Worm (Caenorhabditis elegans) whole organism, L1 larva: ENCODE results near the gene srh-234.

Experiments used
- C04F5.9 ChIP-seq: sonication (generic microtip); optimal IDR thresholded peaks from 2 replicates; lab custom pipeline; 2016; ENCODE audit warnings: missing genetic modification characterization, missing compliant biosample characterization
- ama-1 ChIP-seq: fragments of 150-350 bp; optimal IDR thresholded peaks from 2 replicates; lab custom pipeline; 2014
- ces-1 ChIP-seq: fragments of 150-350 bp; optimal IDR thresholded peaks from 2 replicates; lab custom pipeline; 2014; ENCODE audit warnings: missing biosample characterization, missing genetic modification reagents, missing genetic modification characterization
- dpl-1 ChIP-seq, 3 experiments: fragments of 150-350 bp in 2 of 3; sonication (generic microtip) in 1 of 3; optimal IDR thresholded peaks; 2 replicates each; lab custom pipeline; 2014 to 2017; ENCODE audit warnings: missing biosample characterization in 3 of 3, missing genetic modification characterization in 3 of 3, missing genetic modification reagents in 3 of 3
- efl-3 ChIP-seq: fragments of 200-800 bp; sonication (Bioruptor generic); optimal IDR thresholded peaks from 2 replicates; lab custom pipeline; 2018; ENCODE audit warnings: mild to moderate bottlenecking, missing genetic modification characterization, missing compliant biosample characterization
- egl-13 ChIP-seq: sonication (generic microtip); optimal IDR thresholded peaks from 2 replicates; lab custom pipeline; 2016; ENCODE audit warnings: missing genotype, missing genetic modification reagents, missing genetic modification characterization, missing compliant biosample characterization
- elt-2 ChIP-seq: sonication (generic microtip); optimal IDR thresholded peaks from 2 replicates; lab custom pipeline; 2016; ENCODE audit warnings: missing genetic modification characterization, mild to moderate bottlenecking, inconsistent platforms, missing compliant biosample characterization, missing genetic modification reagents
- elt-3 ChIP-seq, 6 experiments: fragments of 150-350 bp in 1 of 6; sonication (generic microtip); optimal IDR thresholded peaks; 2 replicates each; lab custom pipeline; 2017 to 2018; ENCODE audit warnings: missing biosample characterization in 6 of 6, missing genetic modification characterization in 6 of 6, inconsistent platforms in 1 of 6
- ets-5 ChIP-seq: fragments of 200-800 bp; sonication (Bioruptor generic); IDR thresholded peaks from 2 replicates; pipeline ENCODE4 v1.3.6; 2022; ENCODE audit warnings: missing genetic modification characterization, missing compliant biosample characterization
- fkh-10 ChIP-seq: sonication (generic microtip); optimal IDR thresholded peaks from 2 replicates; lab custom pipeline; 2017; ENCODE audit warnings: missing biosample characterization, missing genetic modification reagents, missing genetic modification characterization
- fkh-4 ChIP-seq: sonication (generic microtip); optimal IDR thresholded peaks from 2 replicates; lab custom pipeline; 2016; ENCODE audit warnings: missing compliant biosample characterization, missing genetic modification characterization, borderline replicate concordance
- hlh-4 ChIP-seq: sonication (generic microtip); optimal IDR thresholded peaks from 2 replicates; lab custom pipeline; 2016; ENCODE audit warnings: mild to moderate bottlenecking, missing genetic modification characterization, missing compliant biosample characterization
- lin-15B ChIP-seq: fragments of 150-350 bp; sonication (generic microtip); optimal IDR thresholded peaks from 3 replicates; lab custom pipeline; 2014; ENCODE audit warnings: missing biosample characterization, missing genetic modification characterization
- lin-39 ChIP-seq: fragments of 150-350 bp; optimal IDR thresholded peaks from 2 replicates; lab custom pipeline; 2014; ENCODE audit warnings: missing biosample characterization, missing genetic modification reagents, missing genetic modification characterization
- lir-3 ChIP-seq: sonication (generic microtip); optimal IDR thresholded peaks from 2 replicates; lab custom pipeline; 2016; ENCODE audit warnings: mild to moderate bottlenecking, missing genetic modification characterization, moderate library complexity, missing compliant biosample characterization; ENCODE audit not compliant: poor library complexity
- lsy-2 ChIP-seq, 2 experiments: fragments of 150-350 bp; optimal IDR thresholded peaks; 2 replicates each; lab custom pipeline; 2014; ENCODE audit warnings: missing biosample characterization in 2 of 2, missing genetic modification characterization in 2 of 2
- mab-9 ChIP-seq: fragments of 200-800 bp; sonication (Bioruptor generic); IDR thresholded peaks from 2 replicates; pipeline ENCODE4 v1.3.6; 2022; ENCODE audit warnings: missing genetic modification reagents, missing genetic modification characterization, missing compliant biosample characterization
- mdl-1 ChIP-seq, 2 experiments: fragments of 150-350 bp; optimal IDR thresholded peaks; 2 replicates each; lab custom pipeline; 2014 to 2017; ENCODE audit warnings: missing biosample characterization in 2 of 2, missing genetic modification characterization in 2 of 2, inconsistent platforms in 1 of 2
- mef-2 ChIP-seq: fragments of 150-350 bp; optimal IDR thresholded peaks from 2 replicates; lab custom pipeline; 2014; ENCODE audit warnings: missing biosample characterization, missing genetic modification characterization
- nhr-11 ChIP-seq: fragments of 150-350 bp; optimal IDR thresholded peaks from 2 replicates; lab custom pipeline; 2014; ENCODE audit warnings: missing biosample characterization, missing genetic modification characterization
- nhr-47 ChIP-seq: sonication (generic microtip); optimal IDR thresholded peaks from 2 replicates; lab custom pipeline; 2016; ENCODE audit warnings: mild to moderate bottlenecking, missing genetic modification characterization, moderate library complexity, missing compliant biosample characterization
- nhr-84 ChIP-seq: sonication (generic microtip); optimal IDR thresholded peaks from 2 replicates; lab custom pipeline; 2017; ENCODE audit warnings: missing biosample characterization, missing genetic modification characterization
- pag-3 ChIP-seq: sonication (generic microtip); optimal IDR thresholded peaks from 2 replicates; lab custom pipeline; 2017; ENCODE audit warnings: missing genetic modification characterization, mild to moderate bottlenecking, missing compliant biosample characterization, antibody characterized with exemption, borderline replicate concordance; ENCODE audit not compliant: insufficient read depth
- pqm-1 ChIP-seq: sonication (generic microtip); optimal IDR thresholded peaks from 3 replicates; lab custom pipeline; 2017; ENCODE audit warnings: missing biosample characterization, missing genetic modification characterization
- snpc-4 ChIP-seq: fragments of 150-350 bp; optimal IDR thresholded peaks from 2 replicates; lab custom pipeline; 2014; ENCODE audit warnings: missing biosample characterization, missing genetic modification characterization
- sox-4 ChIP-seq: sonication (generic microtip); optimal IDR thresholded peaks from 2 replicates; lab custom pipeline; 2016; ENCODE audit warnings: missing genetic modification characterization, missing compliant biosample characterization
- sptf-1 ChIP-seq: fragments of 150-350 bp; optimal IDR thresholded peaks from 2 replicates; lab custom pipeline; 2014; ENCODE audit warnings: missing biosample characterization, missing genetic modification characterization
- swsn-7 ChIP-seq: sonication (generic microtip); optimal IDR thresholded peaks from 2 replicates; lab custom pipeline; 2016; ENCODE audit warnings: missing genetic modification characterization, missing compliant biosample characterization
- tlp-1 ChIP-seq: fragments of 150-350 bp; optimal IDR thresholded peaks from 2 replicates; lab custom pipeline; 2014; ENCODE audit warnings: missing biosample characterization, missing genetic modification characterization
- unc-130 ChIP-seq: fragments of 150-350 bp; optimal IDR thresholded peaks from 2 replicates; lab custom pipeline; 2017; ENCODE audit warnings: missing biosample characterization, missing genetic modification characterization, inconsistent platforms
- unc-86 ChIP-seq: sonication (generic microtip); optimal IDR thresholded peaks from 2 replicates; lab custom pipeline; 2016; ENCODE audit warnings: missing genetic modification characterization, missing compliant biosample characterization
- zip-4 ChIP-seq: fragments of 200-800 bp; sonication (Bioruptor generic); optimal IDR thresholded peaks from 2 replicates; lab custom pipeline; 2018; ENCODE audit warnings: mild to moderate bottlenecking, missing genetic modification characterization, moderate library complexity, missing compliant biosample characterization
- ztf-4 ChIP-seq: fragments of 150-350 bp; optimal IDR thresholded peaks from 2 replicates; lab custom pipeline; 2014; ENCODE audit warnings: missing biosample characterization, missing genetic modification characterization

Gene srh-234

DNA sequence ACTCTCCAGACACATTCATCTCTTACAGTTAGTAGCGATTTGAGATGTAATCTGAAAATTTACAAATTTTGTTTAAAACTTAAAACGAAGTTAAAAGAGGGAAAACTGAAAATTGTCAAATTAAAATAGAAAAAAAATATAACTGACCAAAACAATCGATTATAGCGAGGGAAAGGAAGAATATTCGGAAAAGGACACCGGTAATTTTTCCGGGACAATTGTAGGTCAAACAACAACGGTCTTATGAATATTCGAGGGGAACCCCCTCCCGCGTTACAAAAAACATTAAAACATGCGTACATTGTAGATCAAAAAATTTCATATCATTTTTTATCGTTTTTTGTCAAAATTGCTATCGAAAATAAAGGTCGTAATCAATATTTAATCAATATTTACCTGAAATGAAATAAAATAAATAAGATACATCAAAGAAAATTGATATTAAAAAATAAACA, 29.6 kb downstream of the srh-234 start, which contains the start of gene C50E3.12:
Gene C50E3.12, minus strand, starts transcription at position 51 of the 455 bp plus-strand sequence.
- TF ChIP-seq hlh-4 (no peak), zip-4 (no peak)
- TF ChIP-seq, all 84 proteins: peak for 0

DNA sequence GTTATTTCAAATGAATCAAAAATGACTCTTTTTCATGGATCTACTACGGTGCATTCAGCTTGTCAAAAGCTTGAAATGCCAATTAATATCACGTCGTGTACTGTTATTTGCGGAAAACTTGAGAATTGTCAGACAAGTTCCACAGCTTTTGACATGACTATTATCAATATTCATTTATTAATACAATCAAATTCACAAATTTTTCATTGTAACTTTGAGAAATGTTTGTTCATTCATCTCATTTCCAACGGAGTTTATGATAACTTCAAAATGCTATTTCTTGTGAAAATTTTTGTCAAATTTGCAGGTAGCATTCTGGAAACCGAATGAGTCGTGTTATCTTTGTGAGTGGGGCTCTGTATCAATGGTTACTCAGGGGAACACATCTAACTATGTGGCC, 33.5 kb downstream of the srh-234 start, which contains the start of gene C50E3.15:
Gene C50E3.15, plus strand, starts transcription at position 301 of the 400 bp plus-strand sequence.
- TF ChIP-seq nhr-47 (tag; lab: Kevin White, UChicago): no peak
- TF ChIP-seq lir-3: no peak
- TF ChIP-seq lin-15B (tag; lab: Kevin White, UChicago): no peak
- TF ChIP-seq pag-3 (tag; lab: Kevin White, UChicago): no peak
- TF ChIP-seq unc-130: no peak
- TF ChIP-seq fkh-4 (tag; lab: Kevin White, UChicago): no peak
- TF ChIP-seq sox-4 (tag; lab: Kevin White, UChicago): no peak
- TF ChIP-seq efl-3 (GFP tag; lab: Kevin White, UChicago): no peak
- TF ChIP-seq snpc-4: no peak
- no peak for TF ChIP-seq nhr-11 (tag; lab: Kevin White, UChicago)

DNA sequence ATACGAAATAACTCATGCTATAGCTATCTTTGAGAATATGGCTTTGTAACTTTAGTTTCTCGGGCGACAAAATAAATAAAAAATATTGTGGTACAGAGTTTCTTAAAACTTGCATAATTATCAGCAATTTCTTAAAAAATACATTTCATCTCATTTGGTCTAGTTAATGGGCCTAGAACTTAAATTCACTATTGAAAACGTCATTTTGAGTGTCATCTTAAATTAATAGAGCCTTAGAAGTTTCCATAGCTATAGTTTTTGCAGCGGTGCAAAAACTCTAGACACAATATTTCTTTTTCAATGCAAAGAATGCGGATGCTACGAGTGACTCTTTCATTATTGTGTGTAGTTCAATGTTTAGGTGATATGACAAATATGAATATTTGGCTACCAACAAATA, 39.6 kb downstream of the srh-234 start, which contains the start of gene clec-215:
Gene clec-215, plus strand, starts transcription at position 301 of the 400 bp plus-strand sequence.
- no peak for TF ChIP-seq pqm-1
- TF ChIP-seq sptf-1 (tag; lab: Kevin White, UChicago): no peak
- no peak for TF ChIP-seq mab-9 (GFP tag; lab: Robert Waterston, UW)
- no peak for TF ChIP-seq ets-5 (GFP tag; lab: Robert Waterston, UW)

DNA sequence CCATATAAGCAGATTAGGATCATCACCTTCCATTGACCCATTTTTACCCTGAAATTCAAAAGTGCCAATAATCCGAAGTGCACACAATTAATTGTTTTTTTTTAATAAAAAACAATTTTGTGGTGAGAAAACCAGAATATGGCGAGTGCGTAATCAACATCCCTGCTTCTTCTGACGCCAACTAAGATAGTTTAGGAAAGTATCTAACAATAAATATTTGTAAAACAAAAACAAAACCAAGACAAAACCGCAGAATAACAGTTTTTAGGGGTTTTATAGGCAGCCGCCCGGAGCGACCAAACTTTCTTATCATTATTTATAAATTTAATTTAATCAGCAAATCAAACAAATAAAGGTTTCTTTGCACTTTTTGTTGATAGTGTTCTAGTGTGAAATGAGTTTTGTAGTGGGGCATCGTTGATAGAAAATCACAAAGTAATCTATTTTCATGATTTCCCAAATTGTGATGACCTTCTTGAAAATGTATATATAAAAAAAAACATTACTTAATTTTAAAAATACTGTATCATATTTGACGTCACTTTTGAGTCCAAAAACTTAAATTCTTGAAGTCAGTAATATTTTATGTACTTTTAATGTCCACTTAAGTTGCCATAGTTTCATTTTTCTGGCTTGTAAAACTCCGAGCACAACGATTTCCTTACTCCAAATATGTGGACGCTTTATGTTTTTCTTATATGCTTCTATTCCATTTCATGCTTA, 41.8 kb downstream of the srh-234 start, which contains the start of the genes folt-3 and clec-214:
Gene folt-3, minus strand, starts transcription at position 51 of the 723 bp plus-strand sequence.
Gene clec-214, plus strand, starts transcription at position 673 of the 723 bp plus-strand sequence.
- TF ChIP-seq elt-2 (tag; lab: Kevin White, UChicago) (peak; percentile 32), nhr-11 (tag; lab: Kevin White, UChicago) (no peak)

DNA sequence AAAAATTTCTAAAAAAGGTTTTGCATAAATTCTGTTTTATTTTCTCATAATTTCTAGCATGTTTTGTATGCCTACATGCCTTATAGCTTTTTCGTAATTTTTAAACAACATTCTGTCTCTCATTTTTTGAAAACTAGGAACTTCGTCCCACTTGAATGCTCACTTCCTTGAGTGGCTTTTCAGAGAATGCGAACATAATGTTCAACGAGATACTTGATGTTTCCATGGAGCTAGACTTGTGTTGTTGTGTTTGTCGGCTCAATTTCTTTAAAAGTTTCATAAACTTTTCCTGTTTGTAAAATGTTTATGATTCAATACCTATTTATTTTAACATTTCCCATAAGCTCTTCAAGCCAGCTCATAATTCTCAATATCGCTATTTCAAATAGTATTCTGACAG, 46.8 kb downstream of the srh-234 start, which contains the start of gene clec-213:
Gene clec-213, plus strand, starts transcription at position 301 of the 400 bp plus-strand sequence.
- TF ChIP-seq swsn-7 (no peak), fkh-10 (GFP tag; lab: Kevin White, UChicago) (no peak), nhr-84 (tag; lab: Kevin White, UChicago) (no peak), unc-86 (tag; lab: Kevin White, UChicago) (no peak), zip-4 (no peak), ztf-4 (tag; lab: Kevin White, UChicago) (no peak), egl-13 (tag; lab: Kevin White, UChicago) (no peak), lsy-2 (tag; optimal IDR thresholded peaks at IDR 0.05; lab: Kevin White, UChicago) (no peak), pqm-1 (no peak), tlp-1 (tag; lab: Kevin White, UChicago) (no peak), elt-2 (tag; lab: Kevin White, UChicago) (no peak), mdl-1 (tag; optimal IDR thresholded peaks at IDR 0.05; lab: Kevin White, UChicago) (no peak), dpl-1 (GFP tag; optimal IDR thresholded peaks at IDR 0.05; lab: Kevin White, UChicago) (no peak), C04F5.9 (tag; lab: Kevin White, UChicago) (no peak), ama-1 (lab: Kevin White, UChicago) (no peak), lin-39 (tag; lab: Kevin White, UChicago) (no peak), mef-2 (tag; lab: Kevin White, UChicago) (no peak), ces-1 (no peak), elt-3 (tag; optimal IDR thresholded peaks at IDR 0.05; lab: Kevin White, UChicago) (no peak), hlh-4 (no peak)
